Fruit fly (Drosophila melanogaster) whole organism, pupa: Measurements from ENCODE around the gene CG13634.

ENCODE experiments used
- CG10348 ChIP-seq: fragments of 200-800 bp; sonication (Bioruptor generic); IDR thresholded peaks from 2 replicates; pipeline ENCODE4 v1.3.6; 2022; ENCODE audit warnings: missing biosample characterization, missing genetic modification characterization
- CG12605 ChIP-seq: fragments of 200-800 bp; sonication (Bioruptor generic); IDR thresholded peaks from 2 replicates; pipeline ENCODE4 v1.3.6; 2022; ENCODE audit warnings: missing biosample characterization, missing genetic modification characterization
- CG14655 ChIP-seq: fragments of 200-800 bp; sonication (Bioruptor generic); optimal IDR thresholded peaks from 3 replicates; lab custom pipeline; 2017; ENCODE audit warnings: mild to moderate bottlenecking, missing biosample characterization, missing genetic modification reagents, missing genetic modification characterization
- CG17806 ChIP-seq: fragments of 200-800 bp; sonication (Bioruptor generic); optimal IDR thresholded peaks from 2 replicates; lab custom pipeline; 2018; ENCODE audit warnings: missing biosample characterization, mild to moderate bottlenecking, missing genetic modification characterization, moderate library complexity
- CG32121 ChIP-seq: fragments of 200-800 bp; sonication (Bioruptor generic); IDR thresholded peaks from 2 replicates; pipeline ENCODE4 v1.3.6; 2022; ENCODE audit warnings: missing biosample characterization, missing genetic modification characterization
- CG34367 ChIP-seq: fragments of 200-800 bp; sonication (Bioruptor generic); optimal IDR thresholded peaks from 2 replicates; lab custom pipeline; 2018; ENCODE audit warnings: missing biosample characterization, mild to moderate bottlenecking, missing genetic modification characterization
- CG4496 ChIP-seq: fragments of 200-800 bp; sonication (Bioruptor generic); IDR thresholded peaks from 3 replicates; pipeline ENCODE4 v1.3.6; 2022; ENCODE audit warnings: missing biosample characterization, missing genetic modification characterization
- CG8159 ChIP-seq: fragments of 200-800 bp; sonication (Bioruptor generic); optimal IDR thresholded peaks from 3 replicates; lab custom pipeline; 2018; ENCODE audit warnings: missing biosample characterization, mild to moderate bottlenecking, missing genetic modification characterization, moderate library complexity
- CG8301 ChIP-seq: fragments of 200-800 bp; sonication (Bioruptor generic); optimal IDR thresholded peaks from 2 replicates; lab custom pipeline; 2018; ENCODE audit warnings: missing biosample characterization, mild to moderate bottlenecking, missing genetic modification characterization
- Snoo ChIP-seq: fragments of 200-800 bp; sonication (Bioruptor generic); optimal IDR thresholded peaks from 3 replicates; lab custom pipeline; 2017; ENCODE audit warnings: missing biosample characterization, mild to moderate bottlenecking, missing genetic modification characterization, inconsistent platforms
- rn ChIP-seq: fragments of 200-800 bp; sonication (Bioruptor generic); IDR thresholded peaks from 2 replicates; pipeline ENCODE4 v1.3.6; 2022; ENCODE audit warnings: missing biosample characterization, missing genetic modification characterization

The CG13634 gene

DNA sequence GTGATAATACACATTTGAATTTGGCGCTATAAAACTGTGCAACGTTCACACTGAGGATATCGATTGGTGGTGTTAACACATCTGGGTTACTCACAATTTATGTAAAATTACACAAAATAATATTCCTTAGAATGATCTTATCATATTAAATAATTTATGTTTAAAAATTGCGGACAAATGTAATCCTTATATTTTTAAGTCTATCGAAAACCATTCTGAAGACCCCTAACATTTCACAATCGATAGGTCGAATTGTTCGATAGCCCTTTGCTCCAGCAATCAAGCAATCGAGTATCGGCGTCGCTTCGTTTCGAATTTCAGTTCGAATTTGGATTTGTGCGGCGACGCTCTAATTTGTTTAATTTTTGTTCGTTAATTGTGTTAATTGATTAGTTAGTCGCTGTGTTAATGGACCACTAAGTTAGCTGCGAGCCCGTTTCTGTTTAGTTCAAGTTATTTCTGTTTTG is 36.3 kb downstream of the CG13634 start, which contains the start of gene asp:
TSS of gene asp (plus strand) at position 289 of the 467 bp plus-strand sequence.
- TF ChIP-seq Snoo (tag; lab: Kevin White, UChicago), result no peak
- TF ChIP-seq CG17806 (tag; lab: Kevin White, UChicago), result no peak
- TF ChIP-seq CG12605 (GFP tag; lab: Robert Waterston, UW), result no peak
- no peak for TF ChIP-seq CG32121 (GFP tag; lab: Robert Waterston, UW)
- no peak for TF ChIP-seq CG4496 (GFP tag; lab: Robert Waterston, UW)
- no peak for TF ChIP-seq CG8301 (tag; lab: Kevin White, UChicago)
- TF ChIP-seq CG14655, result no peak
- TF ChIP-seq, all 21 proteins: peak for 0

DNA sequence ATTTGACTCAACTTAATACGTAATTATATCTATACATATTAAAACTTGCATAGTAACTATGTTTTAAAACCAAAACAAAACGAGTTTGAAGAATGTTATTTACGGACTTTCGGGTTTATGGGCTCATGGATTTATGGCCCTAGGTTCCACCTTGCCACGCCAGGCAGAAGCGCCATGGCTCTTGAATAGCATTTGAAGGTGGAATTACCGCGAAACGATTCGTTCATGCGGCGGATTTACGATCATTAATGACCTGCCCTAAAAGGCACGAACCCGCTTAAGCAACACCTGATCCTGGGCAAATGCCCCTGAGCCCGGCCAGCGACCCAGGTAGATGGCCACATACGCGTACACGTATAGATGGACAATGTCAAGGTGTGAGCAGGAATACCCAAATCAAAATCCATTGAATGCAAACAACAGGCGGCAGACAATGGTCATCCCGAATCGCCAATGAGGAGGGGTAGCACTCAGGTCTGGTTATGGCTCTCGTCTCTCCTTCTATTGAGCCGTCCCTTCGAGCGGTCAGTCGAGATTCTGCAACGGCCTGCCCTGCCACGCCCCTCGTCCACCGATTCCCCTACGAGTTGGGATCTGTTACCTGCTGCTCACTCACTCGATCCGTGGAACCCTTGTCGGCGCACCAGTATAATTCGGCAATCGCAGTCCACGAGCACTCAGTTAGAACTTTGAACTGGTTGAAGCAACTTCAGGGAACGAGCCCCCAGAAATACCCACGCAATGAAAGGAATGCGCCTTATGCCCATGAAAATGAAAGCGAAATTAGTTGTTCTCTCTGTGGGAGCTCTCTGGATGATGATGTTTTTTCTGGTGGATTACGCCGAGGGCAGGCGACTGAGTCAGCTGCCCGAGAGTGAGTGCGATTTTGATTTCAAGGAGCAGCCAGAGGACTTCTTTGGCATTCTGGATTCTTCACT is 40.6 kb downstream of the CG13634 start, which contains the start of gene tld:
TSS of gene tld (plus strand) at position 677 of the 938 bp plus-strand sequence.
- TF ChIP-seq CG32121 (GFP tag; lab: Robert Waterston, UW), result no peak
- TF ChIP-seq CG34367 (tag; lab: Kevin White, UChicago), result no peak
- TF ChIP-seq CG10348 (GFP tag; lab: Robert Waterston, UW), result no peak
- TF ChIP-seq rn, result no peak
- TF ChIP-seq CG8159 (tag; lab: Kevin White, UChicago), result no peak
